Fruit fly (Drosophila melanogaster): ENCODE measurements around the gene CG14546.

CG14546 gene

dm6 chr3R:25879324-25879766, 43.1 kb downstream of the CG14546 start (continued):
- peak; percentile 53 for TF ChIP-seq CG7556 (GFP tag; optimal IDR thresholded peaks at IDR 0.05)
- peak; percentile 67 for TF ChIP-seq CG15601 (tag; optimal IDR thresholded peaks at IDR 0.05)
- TF ChIP-seq nerfin-1 (tag; optimal IDR thresholded peaks at IDR 0.05) = peak; percentile 72
- TF ChIP-seq kni (GFP tag; optimal IDR thresholded peaks at IDR 0.05) = no peak
- no peak for TF ChIP-seq knrl (GFP tag; IDR thresholded peaks at IDR 0.05; ENCODE audit: partially characterized antibody)
- TF ChIP-seq CG33557 (GFP tag; optimal IDR thresholded peaks at IDR 0.05) = no peak
- peak; percentile 18 for TF ChIP-seq grn (GFP tag; optimal IDR thresholded peaks at IDR 0.05)
- TF ChIP-seq CG11504 (tag; optimal IDR thresholded peaks at IDR 0.05) = peak; percentile 85
- TF ChIP-seq nom (GFP tag; optimal IDR thresholded peaks at IDR 0.05) = no peak
- TF ChIP-seq CG3847 (GFP tag; IDR thresholded peaks at IDR 0.05) = no peak; the same call in none of the 2 replicates
- peak; percentile 43 for TF ChIP-seq Nf-YC (tag; optimal IDR thresholded peaks at IDR 0.05)
- no peak for TF ChIP-seq Elba2 (GFP tag; optimal IDR thresholded peaks at IDR 0.05)
- TF ChIP-seq hth (optimal IDR thresholded peaks at IDR 0.05) = no peak
- TF ChIP-seq gt (GFP tag; IDR thresholded peaks at IDR 0.05) = no peak; the same call in 1 of the 2 replicates
- no peak for TF ChIP-seq CG4282 (GFP tag; optimal IDR thresholded peaks at IDR 0.05)
- TF ChIP-seq Dp (GFP tag; optimal IDR thresholded peaks at IDR 0.05) = no peak
- TF ChIP-seq Trl (optimal IDR thresholded peaks at IDR 0.05) = no peak
- no peak for TF ChIP-seq Trl (GFP tag; optimal IDR thresholded peaks at IDR 0.05)
- peak; percentile 52 for TF ChIP-seq CG11723 (GFP tag; optimal IDR thresholded peaks at IDR 0.05)
- no peak for TF ChIP-seq CG43689 (GFP tag; IDR thresholded peaks at IDR 0.05)
- peak; percentile 53 for TF ChIP-seq CG18764 (GFP tag; optimal IDR thresholded peaks at IDR 0.05)
- peak; percentile 80 for TF ChIP-seq CG14441 (GFP tag; IDR thresholded peaks at IDR 0.05)
- peak; percentile 76 for TF ChIP-seq B-H1 (GFP tag; IDR thresholded peaks at IDR 0.05)
- no peak for TF ChIP-seq pita (GFP tag; optimal IDR thresholded peaks at IDR 0.05)
- no peak for TF ChIP-seq danr (GFP tag; IDR thresholded peaks at IDR 0.05)
- no peak for TF ChIP-seq wek (GFP tag; optimal IDR thresholded peaks at IDR 0.05)
- TF ChIP-seq zfh1 (GFP tag; IDR thresholded peaks at IDR 0.05) = no peak; the same call in 1 of the 3 replicates
- TF ChIP-seq Nf-YA (GFP tag; IDR thresholded peaks at IDR 0.05) = 0 out of 2 replicates have a peak, but pooled peaks have one; percentile 34
- peak; percentile 71 for TF ChIP-seq Hr3 (GFP tag; optimal IDR thresholded peaks at IDR 0.05)
- TF ChIP-seq CG12104 (GFP tag; optimal IDR thresholded peaks at IDR 0.05) = peak; percentile 65
- TF ChIP-seq stc (GFP tag; IDR thresholded peaks at IDR 0.05) = no peak; the same call in none of the 2 replicates
- no peak for TF ChIP-seq Poxn (GFP tag; IDR thresholded peaks at IDR 0.05)
- peak; percentile 50 for TF ChIP-seq CG12155 (GFP tag; optimal IDR thresholded peaks at IDR 0.05)
- no peak for TF ChIP-seq Sin3A (optimal IDR thresholded peaks at IDR 0.05)
- TF ChIP-seq sima (GFP tag; optimal IDR thresholded peaks at IDR 0.05) = no peak
- TF ChIP-seq gce (GFP tag; IDR thresholded peaks at IDR 0.05) = peak; percentile 56; the same call in 1 of the 3 replicates
- TF ChIP-seq nmo (GFP tag; optimal IDR thresholded peaks at IDR 0.05) = peak; percentile 88
- TF ChIP-seq CG13775 (GFP tag; optimal IDR thresholded peaks at IDR 0.05) = peak; percentile 66
- TF ChIP-seq dysf (GFP tag; IDR thresholded peaks at IDR 0.05) = peak; percentile 90; the same call in 2 of the 3 replicates
- TF ChIP-seq CG6791 (GFP tag; IDR thresholded peaks at IDR 0.05; ENCODE audit: partially characterized antibody) = no peak
- TF ChIP-seq Max (GFP tag; optimal IDR thresholded peaks at IDR 0.05) = peak; percentile 69
- TF ChIP-seq CG10959 (GFP tag; IDR thresholded peaks at IDR 0.05) = no peak; the same call in 1 of the 2 replicates
- peak; percentile 75 for TF ChIP-seq bab2 (GFP tag; optimal IDR thresholded peaks at IDR 0.05)
- TF ChIP-seq vfl (GFP tag; optimal IDR thresholded peaks at IDR 0.05) = peak; percentile 36
- TF ChIP-seq lmd (GFP tag; IDR thresholded peaks at IDR 0.05) = no peak; the same call in 1 of the 2 replicates
- TF ChIP-seq tgo (GFP tag; IDR thresholded peaks at IDR 0.05) = peak; percentile 86
- TF ChIP-seq so (GFP tag; IDR thresholded peaks at IDR 0.05) = no peak; the same call in 1 of the 3 replicates
- no peak for TF ChIP-seq jigr1 (GFP tag; IDR thresholded peaks at IDR 0.05)
- TF ChIP-seq prd (optimal IDR thresholded peaks at IDR 0.05) = no peak
- TF ChIP-seq prd (GFP tag; IDR thresholded peaks at IDR 0.05) = peak; percentile 83
- TF ChIP-seq CG13894 (tag; optimal IDR thresholded peaks at IDR 0.05) = peak; percentile 22
- peak; percentile 43 for TF ChIP-seq Bteb2 (GFP tag; optimal IDR thresholded peaks at IDR 0.05)
- TF ChIP-seq E2f1 (GFP tag; IDR thresholded peaks at IDR 0.05) = peak; percentile 80

Data from whole organism, embryonic.